Worm (Caenorhabditis elegans) whole organism, L4 larva: ENCODE data around the gene pap-2.

ENCODE experiments used
- fos-1 ChIP-seq: fragments of 150-350 bp; optimal IDR thresholded peaks from 2 replicates; lab custom pipeline; 2014; ENCODE audit warnings: missing biosample characterization, missing genetic modification characterization
- lin-39 ChIP-seq: fragments of 150-350 bp; optimal IDR thresholded peaks from 2 replicates; lab custom pipeline; 2014; ENCODE audit warnings: missing biosample characterization, missing genetic modification reagents, missing genetic modification characterization
- nhr-237 ChIP-seq: sonication (generic microtip); optimal IDR thresholded peaks from 2 replicates; lab custom pipeline; 2017; ENCODE audit warnings: missing biosample characterization, missing genetic modification characterization
- nhr-42 ChIP-seq: fragments of 200-800 bp; sonication (Bioruptor generic); IDR thresholded peaks from 2 replicates; pipeline ENCODE4 v1.3.6; 2022; ENCODE audit warnings: missing genetic modification characterization, missing compliant biosample characterization
- nhr-48 ChIP-seq: sonication (generic microtip); optimal IDR thresholded peaks from 2 replicates; lab custom pipeline; 2016; ENCODE audit warnings: mild to moderate bottlenecking, missing genetic modification characterization, missing compliant biosample characterization
- nhr-6 ChIP-seq: fragments of 150-350 bp; optimal IDR thresholded peaks from 2 replicates; lab custom pipeline; 2014; ENCODE audit warnings: missing biosample characterization, missing genetic modification characterization
- ztf-11 ChIP-seq: fragments of 150-350 bp; optimal IDR thresholded peaks from 2 replicates; lab custom pipeline; 2014; ENCODE audit warnings: missing biosample characterization, missing genetic modification characterization

DNA sequence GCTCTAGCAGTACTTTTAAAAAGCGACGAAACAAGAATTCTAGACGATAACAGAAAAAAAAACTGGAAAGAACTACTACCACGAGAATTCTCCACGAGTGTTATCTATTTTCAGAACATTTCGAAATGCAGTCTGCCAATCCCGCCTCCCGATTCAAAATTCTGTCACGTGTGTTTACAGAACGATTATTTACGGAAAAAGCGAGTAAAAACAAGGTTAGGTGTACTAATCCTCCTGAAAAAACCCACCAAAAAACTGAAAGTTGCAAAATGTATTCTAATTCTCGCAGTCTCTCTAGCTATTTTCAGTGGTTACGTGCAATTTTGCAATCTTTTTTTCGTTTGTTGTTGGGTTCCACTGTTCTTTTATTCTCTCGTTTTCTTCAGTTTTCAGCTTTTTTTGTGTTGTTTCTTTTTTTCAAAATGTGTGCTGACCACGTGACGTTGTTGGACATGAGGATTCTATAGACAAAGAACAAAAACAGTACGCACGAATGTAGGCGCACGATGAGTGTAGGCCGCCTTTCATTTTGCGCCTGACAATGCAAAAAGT, 2.6 kb downstream of the pap-2 start:
- TF ChIP-seq nhr-237 (tag; lab: Kevin White, UChicago) (no peak), ztf-11 (tag; lab: Kevin White, UChicago) (no peak), lin-39 (no peak), nhr-42 (no peak), nhr-6 (tag; lab: Kevin White, UChicago) (no peak), fos-1 (tag; lab: Kevin White, UChicago) (no peak), nhr-48 (tag; lab: Kevin White, UChicago) (no peak)
